Worm (Caenorhabditis elegans): ENCODE data around the gene Y43F8B.20.

ce11 chrV:19510352-19510751 lies 39.2 kb downstream of the Y43F8B.20 start:
- TF ChIP-seq C16A3.4 (tag; optimal IDR thresholded peaks at IDR 0.05) (no peak), egl-27 (tag; optimal IDR thresholded peaks at IDR 0.05) (no peak), sup-37 (GFP tag; optimal IDR thresholded peaks at IDR 0.05) (no peak), nhr-47 (tag; optimal IDR thresholded peaks at IDR 0.05) (no peak), pqm-1 (tag; optimal IDR thresholded peaks at IDR 0.05) (no peak)

Measured in whole organism, L1 larva.